Worm (Caenorhabditis elegans) whole organism, early embryonic: Measurements from ENCODE around the gene C03B1.4.

ENCODE experiments used
- F13C5.2 ChIP-seq: sonication (generic microtip); optimal IDR thresholded peaks from 2 replicates; lab custom pipeline; 2017; ENCODE audit warnings: mild to moderate bottlenecking, missing genetic modification characterization, inconsistent platforms, missing compliant biosample characterization
- ama-1 ChIP-seq: fragments of 150-350 bp; optimal IDR thresholded peaks from 2 replicates; lab custom pipeline; 2014
- ceh-36 ChIP-seq: sonication (generic microtip); optimal IDR thresholded peaks from 2 replicates; lab custom pipeline; 2016; ENCODE audit warnings: missing genetic modification characterization, inconsistent platforms, missing compliant biosample characterization
- scrt-1 ChIP-seq: fragments of 200-800 bp; sonication (Bioruptor generic); IDR thresholded peaks from 2 replicates; pipeline ENCODE4 v1.3.6; 2022; ENCODE audit warnings: missing genetic modification characterization, missing compliant biosample characterization
- sea-1 ChIP-seq: fragments of 200-800 bp; sonication (Bioruptor generic); conservative IDR thresholded peaks from 2 replicates; pipeline ENCODE4 v1.3.6; 2022; ENCODE audit warnings: missing genetic modification characterization, missing compliant biosample characterization

ce11 chrX:6326088-6326487, 38.2 kb upstream of the C03B1.4 start, which contains the start of gene col-168:
- TF ChIP-seq ceh-36 (tag; lab: Kevin White, UChicago) = no peak
- TF ChIP-seq F13C5.2 (tag; lab: Kevin White, UChicago) = no peak
- TF ChIP-seq ama-1 (lab: Kevin White, UChicago) = no peak
- TF ChIP-seq sea-1 = no peak
- no peak for TF ChIP-seq scrt-1 (GFP tag; lab: Robert Waterston, UW)
